Fruit fly (Drosophila melanogaster): ENCODE data around the gene CG15525.

- TF ChIP-seq psq (optimal IDR thresholded peaks at IDR 0.05) (no peak), EcR (GFP tag; optimal IDR thresholded peaks at IDR 0.05) (no peak), CG8478 (optimal IDR thresholded peaks at IDR 0.05) (no peak), Dll (optimal IDR thresholded peaks at IDR 0.05) (no peak), pan (optimal IDR thresholded peaks at IDR 0.05) (no peak), usp (GFP tag; optimal IDR thresholded peaks at IDR 0.05) (no peak)
Observed at dm6 chr3R:29983073-29983544, 14.4 kb downstream of the CG15525 start, which contains the start of gene CG7896.
